Worm (Caenorhabditis elegans) whole organism, L3 larva: ENCODE results near the gene R13H4.7.

Experiments used
- R02D3.7 ChIP-seq: fragments of 150-350 bp; optimal IDR thresholded peaks from 2 replicates; lab custom pipeline; 2014; ENCODE audit warnings: missing biosample characterization, missing genetic modification characterization
- aly-2 ChIP-seq: fragments of 150-350 bp; optimal IDR thresholded peaks from 2 replicates; lab custom pipeline; 2014; ENCODE audit warnings: missing biosample characterization, missing genetic modification characterization
- ama-1 ChIP-seq: fragments of 150-350 bp; optimal IDR thresholded peaks from 2 replicates; lab custom pipeline; 2018
- ceh-28 ChIP-seq: fragments of 150-350 bp; optimal IDR thresholded peaks from 2 replicates; lab custom pipeline; 2014; ENCODE audit warnings: missing biosample characterization, missing genetic modification reagents, missing genetic modification characterization
- ceh-82 ChIP-seq: fragments of 150-350 bp; optimal IDR thresholded peaks from 2 replicates; lab custom pipeline; 2014; ENCODE audit warnings: missing biosample characterization, missing genetic modification characterization
- daf-12 ChIP-seq: fragments of 150-350 bp; optimal IDR thresholded peaks from 2 replicates; lab custom pipeline; 2014; ENCODE audit warnings: missing biosample characterization, missing genetic modification reagents, missing genetic modification characterization
- egl-27 ChIP-seq: sonication (generic microtip); optimal IDR thresholded peaks from 4 replicates; lab custom pipeline; 2017; ENCODE audit warnings: missing biosample characterization, missing genetic modification reagents, missing genetic modification characterization
- elt-2 ChIP-seq: sonication (generic microtip); optimal IDR thresholded peaks from 2 replicates; lab custom pipeline; 2016; ENCODE audit warnings: missing genetic modification reagents, mild to moderate bottlenecking, missing genetic modification characterization, missing compliant biosample characterization
- elt-3 ChIP-seq, 3 experiments: fragments of 150-350 bp in 1 of 3; sonication (generic microtip) in 2 of 3; optimal IDR thresholded peaks; 2 replicates in 2 of 3; 4 replicates in 1 of 3; lab custom pipeline; 2014 to 2017; ENCODE audit warnings: missing biosample characterization in 3 of 3, missing genetic modification characterization in 3 of 3
- eor-1 ChIP-seq, 2 experiments: fragments of 150-350 bp; optimal IDR thresholded peaks; 2 replicates each; lab custom pipeline; 2014 to 2018; ENCODE audit warnings: missing biosample characterization in 2 of 2, missing genetic modification characterization in 2 of 2
- jun-1 ChIP-seq: fragments of 150-350 bp; optimal IDR thresholded peaks from 2 replicates; lab custom pipeline; 2014; ENCODE audit warnings: missing biosample characterization, missing genetic modification reagents, missing genetic modification characterization
- lin-39 ChIP-seq: fragments of 150-350 bp; optimal IDR thresholded peaks from 2 replicates; lab custom pipeline; 2018; ENCODE audit warnings: missing biosample characterization, missing genetic modification reagents, missing genetic modification characterization
- lsy-12 ChIP-seq: sonication (generic microtip); optimal IDR thresholded peaks from 2 replicates; lab custom pipeline; 2016; ENCODE audit warnings: mild to moderate bottlenecking, missing genetic modification characterization, missing compliant biosample characterization
- mml-1 ChIP-seq: fragments of 150-350 bp; sonication (generic microtip); optimal IDR thresholded peaks from 3 replicates; lab custom pipeline; 2014; ENCODE audit warnings: missing biosample characterization, missing genetic modification characterization
- nfya-1 ChIP-seq: sonication (generic microtip); optimal IDR thresholded peaks from 2 replicates; lab custom pipeline; 2017; ENCODE audit warnings: missing genetic modification characterization, mild to moderate bottlenecking, missing compliant biosample characterization, antibody characterized with exemption, moderate library complexity; ENCODE audit not compliant: insufficient read depth
- nhr-11 ChIP-seq: fragments of 150-350 bp; optimal IDR thresholded peaks from 2 replicates; lab custom pipeline; 2014; ENCODE audit warnings: missing biosample characterization, missing genetic modification characterization
- nhr-237 ChIP-seq: fragments of 150-350 bp; optimal IDR thresholded peaks from 2 replicates; lab custom pipeline; 2014; ENCODE audit warnings: missing biosample characterization, missing genetic modification characterization
- nhr-28 ChIP-seq: fragments of 150-350 bp; optimal IDR thresholded peaks from 2 replicates; lab custom pipeline; 2014; ENCODE audit warnings: missing biosample characterization, missing genetic modification characterization
- nhr-43 ChIP-seq: sonication (generic microtip); optimal IDR thresholded peaks from 2 replicates; lab custom pipeline; 2016; ENCODE audit warnings: mild to moderate bottlenecking, missing genetic modification characterization, missing compliant biosample characterization; ENCODE audit not compliant: poor library complexity, severe bottlenecking
- pha-4 ChIP-seq: fragments of 150-350 bp; optimal IDR thresholded peaks from 2 replicates; lab custom pipeline; 2014; ENCODE audit warnings: missing biosample characterization, missing genetic modification reagents, missing genetic modification characterization
- pqm-1 ChIP-seq: fragments of 150-350 bp; optimal IDR thresholded peaks from 2 replicates; lab custom pipeline; 2017; ENCODE audit warnings: missing biosample characterization, missing genetic modification characterization, inconsistent platforms
- snpc-4 ChIP-seq: fragments of 150-350 bp; optimal IDR thresholded peaks from 2 replicates; lab custom pipeline; 2014; ENCODE audit warnings: missing biosample characterization, missing genetic modification characterization
- tbx-2 ChIP-seq: sonication (generic microtip); optimal IDR thresholded peaks from 2 replicates; lab custom pipeline; 2016; ENCODE audit warnings: mild to moderate bottlenecking, missing genetic modification characterization, missing compliant biosample characterization
- unc-39 ChIP-seq: sonication (generic microtip); optimal IDR thresholded peaks from 4 replicates; lab custom pipeline; 2017; ENCODE audit warnings: missing biosample characterization, missing genetic modification characterization
- unc-62 ChIP-seq: fragments of 150-350 bp; sonication (generic microtip); optimal IDR thresholded peaks from 4 replicates; lab custom pipeline; 2014; ENCODE audit warnings: missing biosample characterization, missing genetic modification reagents, missing genetic modification characterization
- zag-1 ChIP-seq: fragments of 150-350 bp; optimal IDR thresholded peaks from 2 replicates; lab custom pipeline; 2014; ENCODE audit warnings: missing biosample characterization, missing genetic modification characterization

The R13H4.7 gene

DNA sequence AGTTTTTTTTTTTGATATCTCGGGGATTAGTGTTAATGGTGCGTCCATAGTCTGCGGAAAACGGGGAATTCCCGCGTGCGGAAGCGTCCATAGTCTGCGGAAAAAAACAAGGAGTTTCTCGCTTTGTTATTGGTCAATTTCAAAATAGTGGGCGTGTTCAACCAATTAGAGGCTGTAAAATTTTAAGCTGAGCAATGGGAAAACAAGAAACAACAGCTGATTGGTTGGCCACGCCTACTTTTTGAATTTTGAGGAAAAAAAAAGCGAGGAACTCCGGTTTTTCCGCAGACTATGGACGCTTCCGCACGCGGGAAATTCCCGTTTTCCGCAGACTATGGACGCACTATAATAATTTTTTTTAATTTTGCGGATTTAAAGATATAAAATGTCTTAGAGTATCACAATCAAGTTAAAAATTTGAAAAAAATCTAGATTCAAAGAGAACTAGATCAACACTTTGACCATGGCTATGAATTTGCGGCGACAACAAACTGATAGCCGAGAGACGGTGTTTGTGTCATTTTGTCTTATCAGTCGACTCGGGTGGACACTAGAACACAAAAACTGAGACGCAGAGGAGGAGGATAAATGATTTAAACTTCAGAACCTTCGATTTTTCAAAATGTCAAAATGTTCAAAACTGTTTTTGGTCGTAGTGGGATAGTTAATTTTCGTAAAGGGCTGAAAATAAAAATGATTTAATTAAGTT lies 44.8 kb downstream of the R13H4.7 start:
- TF ChIP-seq pha-4 (peak; percentile 7), ama-1 (lab: Kevin White, UChicago) (peak; percentile 44), nfya-1 (peak; percentile 69)
- TF ChIP-seq, all 47 proteins: peak for 3; not testable (repeated sequence) for 44

DNA sequence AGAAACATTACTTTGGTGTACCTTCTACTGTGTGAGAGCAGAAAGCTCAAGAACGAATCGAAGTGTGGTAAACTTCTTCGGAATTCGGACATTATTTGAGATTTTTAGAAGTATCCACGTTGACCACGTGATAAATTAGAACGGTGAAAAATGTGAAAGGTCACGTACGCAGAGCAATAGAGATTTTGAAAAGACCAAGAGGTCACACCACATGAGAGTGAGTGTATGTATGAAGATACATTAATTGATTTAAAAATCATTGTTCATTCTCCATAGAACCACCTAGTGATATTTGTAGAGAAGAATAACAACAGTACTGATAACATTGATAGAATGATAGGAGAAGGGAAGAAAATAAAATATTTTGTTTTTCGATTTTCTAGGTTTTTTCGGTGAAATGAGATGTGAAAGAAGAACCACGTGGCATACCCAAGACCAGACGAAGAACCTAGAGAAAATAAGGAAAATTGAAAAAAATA lies 45.5 kb downstream of the R13H4.7 start, which contains the start of gene pyc-1:
Gene pyc-1, minus strand, starts transcription at position 69 of the 479 bp plus-strand sequence.
- TF ChIP-seq nhr-43 (no peak), jun-1 (tag; lab: Kevin White, UChicago) (peak; percentile 56), ceh-28 (tag; lab: Kevin White, UChicago) (peak; percentile 7), pqm-1 (tag; lab: Kevin White, UChicago) (peak; percentile 74), pha-4 (peak; percentile 77), snpc-4 (tag; lab: Kevin White, UChicago) (no peak), nfya-1 (peak; percentile 30), lin-39 (tag; lab: Kevin White, UChicago) (peak; percentile 15), elt-2 (tag; lab: Kevin White, UChicago) (peak; percentile 71), ama-1 (lab: Kevin White, UChicago) (peak; percentile 59), lsy-12 (tag; lab: Kevin White, UChicago) (peak; percentile 19)

DNA sequence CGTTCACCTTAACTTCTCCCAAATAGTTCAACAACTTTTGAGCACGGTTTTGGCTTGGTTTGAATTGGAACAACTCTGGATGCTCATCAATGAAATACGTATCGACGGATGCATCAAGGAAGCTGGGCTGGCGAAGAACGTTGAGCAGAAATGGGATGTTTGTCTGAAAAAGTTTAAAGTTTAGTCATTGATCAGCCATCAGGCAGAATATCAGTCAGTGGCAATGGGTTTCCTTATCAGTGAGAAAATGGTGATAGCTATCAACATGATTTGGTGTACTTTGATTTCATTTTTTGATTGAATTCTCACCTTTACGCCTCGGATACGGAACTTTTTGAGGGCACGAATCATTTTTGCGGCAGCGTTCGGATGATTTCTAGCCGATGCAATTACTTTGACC lies 47.5 kb downstream of the R13H4.7 start:
- TF ChIP-seq pqm-1 (tag; lab: Kevin White, UChicago), result peak; percentile 50
- no peak for TF ChIP-seq egl-27 (tag; lab: Kevin White, UChicago)
- TF ChIP-seq tbx-2 (tag; lab: Kevin White, UChicago), result no peak
- no peak for TF ChIP-seq eor-1 (tag; optimal IDR thresholded peaks at IDR 0.05; lab: Kevin White, UChicago)
- no peak for TF ChIP-seq unc-39 (tag; lab: Kevin White, UChicago)
- peak; percentile 34 for TF ChIP-seq nhr-43
- peak; percentile 89 for TF ChIP-seq ama-1 (lab: Kevin White, UChicago)
- peak; percentile 62 for TF ChIP-seq elt-2 (tag; lab: Kevin White, UChicago)
- TF ChIP-seq nhr-28, result no peak
- TF ChIP-seq, all 47 proteins: peak for 4

DNA sequence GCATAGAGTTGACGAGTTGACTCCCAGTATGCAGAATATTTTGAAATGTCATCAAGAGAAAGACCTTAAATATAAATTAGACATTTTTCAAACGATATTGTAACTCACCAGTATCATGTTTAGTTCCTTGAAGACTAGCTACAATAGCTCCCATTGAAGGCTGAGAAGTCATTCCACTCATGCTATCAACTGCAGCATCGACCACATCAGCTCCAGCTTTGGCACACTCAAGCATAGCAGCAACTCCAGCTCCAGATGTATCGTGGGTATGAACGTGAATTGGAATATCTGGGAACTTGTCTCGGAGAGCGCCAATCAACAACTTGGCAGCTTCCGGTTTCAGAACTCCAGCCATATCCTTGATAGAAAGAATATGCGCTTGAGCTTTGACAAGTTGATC lies 48.6 kb downstream of the R13H4.7 start:
- no peak for TF ChIP-seq lin-39 (tag; lab: Kevin White, UChicago)
- peak; percentile 42 for TF ChIP-seq ama-1 (lab: Kevin White, UChicago)

DNA sequence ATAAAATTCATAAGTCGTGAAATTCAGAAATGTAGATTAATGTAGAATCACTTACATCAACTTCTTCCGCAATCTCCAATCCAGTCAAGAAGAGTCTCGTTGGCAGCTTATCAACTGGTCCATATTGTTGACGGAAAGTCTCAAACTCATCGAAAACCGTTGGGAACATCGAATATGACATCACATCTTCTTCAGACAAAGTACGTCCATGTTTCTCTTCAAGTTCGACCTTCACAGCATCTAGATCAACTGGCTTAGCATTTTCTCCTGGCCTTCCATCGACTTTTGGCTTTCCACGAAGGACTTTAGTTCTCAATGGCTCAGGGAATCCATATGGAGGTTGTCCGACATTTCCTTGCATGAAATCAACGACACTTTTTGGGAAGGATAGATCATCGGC lies 49.3 kb downstream of the R13H4.7 start:
- TF ChIP-seq ama-1 (lab: Kevin White, UChicago), result peak; percentile 55
- TF ChIP-seq elt-3 (tag; optimal IDR thresholded peaks at IDR 0.05; lab: Kevin White, UChicago), result no peak

DNA sequence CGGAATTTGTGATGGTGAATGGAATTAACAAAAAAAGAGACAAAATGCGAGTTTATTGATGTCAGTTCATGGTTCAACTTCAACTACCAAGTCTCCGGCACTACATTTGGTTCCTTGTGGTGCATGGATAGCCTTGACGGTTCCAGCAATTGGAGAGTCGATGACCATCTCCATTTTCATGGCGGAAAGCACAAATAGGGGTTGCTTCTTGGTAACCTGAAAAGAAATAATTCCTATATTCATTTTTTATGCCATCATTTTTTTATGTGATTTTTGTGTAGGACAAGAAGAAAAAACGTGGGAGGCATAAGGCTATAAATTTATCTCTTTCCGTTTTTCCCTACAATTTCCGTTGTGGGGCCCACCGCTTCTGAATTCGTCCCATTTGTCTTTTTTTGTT lies 50.0 kb downstream of the R13H4.7 start:
- TF ChIP-seq unc-62 (GFP tag; lab: Kevin White, UChicago) (no peak), R02D3.7 (tag; lab: Kevin White, UChicago) (no peak), snpc-4 (tag; lab: Kevin White, UChicago) (no peak), nhr-237 (tag; lab: Kevin White, UChicago) (no peak), ceh-82 (no peak), mml-1 (tag; lab: Kevin White, UChicago) (no peak), aly-2 (tag; lab: Kevin White, UChicago) (no peak), nhr-11 (tag; lab: Kevin White, UChicago) (no peak), lin-39 (tag; lab: Kevin White, UChicago) (no peak)

DNA sequence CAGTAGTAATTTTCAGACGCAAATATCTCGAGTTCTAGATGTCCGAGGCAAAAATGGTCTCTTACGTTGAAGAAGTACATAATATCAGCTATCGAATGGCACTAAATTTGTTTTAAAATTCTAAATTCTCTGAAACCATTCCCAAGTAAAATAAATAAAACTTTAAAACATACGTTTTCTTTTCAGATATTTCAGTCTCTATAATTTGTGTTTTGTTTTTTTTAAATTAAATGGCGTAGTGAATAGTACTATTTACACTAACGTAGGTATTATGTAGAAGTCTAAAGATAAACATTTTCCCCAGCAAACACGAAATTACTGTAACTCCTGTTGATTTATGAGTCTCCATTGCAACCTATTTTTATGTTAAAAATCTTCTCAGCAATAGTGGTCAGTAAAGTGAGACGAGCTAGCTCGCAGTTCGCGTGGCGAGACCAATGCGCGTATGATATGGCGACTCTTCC lies 50.7 kb downstream of the R13H4.7 start:
- TF ChIP-seq lin-39 (tag; lab: Kevin White, UChicago) (no peak), zag-1 (tag; lab: Kevin White, UChicago) (no peak), nhr-28 (no peak), daf-12 (tag; lab: Kevin White, UChicago) (no peak), nhr-11 (tag; lab: Kevin White, UChicago) (no peak)
